Worm (Caenorhabditis elegans): ENCODE data around the gene R12B2.6.

DNA sequence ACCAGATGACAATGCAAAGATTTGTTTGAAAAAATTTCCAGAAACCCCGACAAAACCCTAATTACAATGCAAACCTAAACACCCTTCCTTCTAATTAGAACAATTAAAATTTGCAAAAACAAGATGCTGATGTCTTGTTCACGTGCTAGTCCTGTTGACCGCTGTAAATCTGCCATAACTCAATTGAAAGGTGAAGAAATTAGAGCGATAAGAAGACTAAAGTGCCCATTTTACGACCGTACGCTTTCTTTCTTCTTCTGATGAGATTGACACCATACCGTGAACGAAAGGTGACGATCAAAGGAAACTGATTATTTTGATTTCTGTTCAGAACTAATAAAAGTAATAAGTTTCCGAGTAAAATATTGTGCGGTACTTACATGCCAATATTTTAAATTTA lies 20.5 kb downstream of the R12B2.6 start:
- no peak for TF ChIP-seq nhr-237 (tag; optimal IDR thresholded peaks at IDR 0.05)
- TF ChIP-seq nhr-12 (tag; optimal IDR thresholded peaks at IDR 0.05): no peak

All from whole organism, mixed stage, embryonic.